Fruit fly (Drosophila melanogaster): Measurements from ENCODE around the gene Amt.
A peak's percentile ranks its signal among the peaks of the same experiment; 100 is the strongest.

- peak; percentile 32; the same call in 1 of the 2 replicates for TF ChIP-seq rn (GFP tag; IDR thresholded peaks at IDR 0.05)
- no peak for TF ChIP-seq gl (tag; optimal IDR thresholded peaks at IDR 0.05)
- no peak for TF ChIP-seq D1 (tag; optimal IDR thresholded peaks at IDR 0.05)
- no peak for TF ChIP-seq CG9948 (tag; optimal IDR thresholded peaks at IDR 0.05)
- TF ChIP-seq Snoo (tag; optimal IDR thresholded peaks at IDR 0.05): peak; percentile 34
- TF ChIP-seq CG12605 (GFP tag; IDR thresholded peaks at IDR 0.05): no peak; the same call in 1 of the 2 replicates
- peak; percentile 68; the same call in 2 of the 3 replicates for TF ChIP-seq fd96Ca (GFP tag; IDR thresholded peaks at IDR 0.05)
- no peak for TF ChIP-seq EcR (GFP tag; optimal IDR thresholded peaks at IDR 0.05)
- TF ChIP-seq CG8301 (tag; optimal IDR thresholded peaks at IDR 0.05): no peak
- TF ChIP-seq CG17806 (tag; optimal IDR thresholded peaks at IDR 0.05): no peak
- no peak for TF ChIP-seq Pif1B (GFP tag; optimal IDR thresholded peaks at IDR 0.05)
- no peak for TF ChIP-seq CG34367 (tag; optimal IDR thresholded peaks at IDR 0.05)
These were observed 40.0 kb downstream of the Amt start, which contains the start of the genes Spn88Eb and Mau2 for dm6 chr3R:15208712-15209499.

Data from whole organism, pupa.